Worm (Caenorhabditis elegans) whole organism, midembryonic: ENCODE data around the gene W03F9.2.

Source experiments
- T22C8.4 ChIP-seq: fragments of 200-800 bp; sonication (Bioruptor generic); IDR thresholded peaks from 2 replicates; pipeline ENCODE4 v1.3.6; 2022; ENCODE audit warnings: missing genetic modification characterization, missing compliant biosample characterization
- flt-1 ChIP-seq: fragments of 200-800 bp; sonication (Bioruptor generic); IDR thresholded peaks from 2 replicates; pipeline ENCODE4 v1.3.6; 2022; ENCODE audit warnings: missing genetic modification characterization, missing compliant biosample characterization

ce11 chrV:145694-146093 lies 17.9 kb upstream of the W03F9.2 start:
- TF ChIP-seq T22C8.4 = no peak
- no peak for TF ChIP-seq flt-1 (GFP tag; lab: Robert Waterston, UW)
